Fruit fly (Drosophila melanogaster): ENCODE results near the gene Uros1.

Uros1 gene

dm6 chrX:8891565-8892276 lies 8.3 kb downstream of the Uros1 start:
- TF ChIP-seq CG5204 (GFP tag; optimal IDR thresholded peaks at IDR 0.05): peak; percentile 33
- no peak for TF ChIP-seq CG7045 (GFP tag; optimal IDR thresholded peaks at IDR 0.05)
- peak; percentile 49 for TF ChIP-seq bab1 (GFP tag; optimal IDR thresholded peaks at IDR 0.05)
- TF ChIP-seq toe (GFP tag; optimal IDR thresholded peaks at IDR 0.05): no peak
- peak; percentile 82 for TF ChIP-seq ovo (GFP tag; optimal IDR thresholded peaks at IDR 0.05)
- TF ChIP-seq Mnt (GFP tag; optimal IDR thresholded peaks at IDR 0.05): peak; percentile 52
- no peak for TF ChIP-seq CG33017 (tag; optimal IDR thresholded peaks at IDR 0.05)
- peak; percentile 37 for TF ChIP-seq CG11617 (GFP tag; optimal IDR thresholded peaks at IDR 0.05)
- peak; percentile 88 for TF ChIP-seq tj (GFP tag; optimal IDR thresholded peaks at IDR 0.05)
- TF ChIP-seq CG14711 (tag; optimal IDR thresholded peaks at IDR 0.05): peak; percentile 42
- peak; percentile 40 for TF ChIP-seq Crg-1 (GFP tag; optimal IDR thresholded peaks at IDR 0.05)

DNA sequence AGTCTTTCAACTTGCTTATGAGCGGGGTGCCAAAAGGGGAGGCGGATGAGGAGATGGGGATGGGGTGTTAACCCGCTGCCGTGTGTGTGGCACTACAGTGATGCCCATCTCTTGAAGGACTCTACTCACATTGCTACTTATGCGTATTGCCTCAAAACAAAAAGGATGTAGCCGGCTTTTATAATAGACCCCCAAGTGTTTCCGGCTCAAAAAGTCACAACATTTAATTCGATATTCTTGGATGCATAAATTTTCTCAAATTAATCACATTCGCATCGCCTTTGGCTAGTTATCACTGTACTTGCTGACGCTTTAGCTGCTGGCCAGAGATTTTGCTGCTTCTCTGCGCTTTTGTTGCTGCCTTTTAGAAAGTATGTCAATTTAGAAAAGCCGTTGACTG lies 9.1 kb downstream of the Uros1 start:
- TF ChIP-seq CG5204 (GFP tag; optimal IDR thresholded peaks at IDR 0.05): peak; percentile 34
- TF ChIP-seq bab1 (GFP tag; optimal IDR thresholded peaks at IDR 0.05): no peak

dm6 chrX:8888861-8889392 lies 11.1 kb downstream of the Uros1 start:
- peak; percentile 9 for TF ChIP-seq Mnt (GFP tag; optimal IDR thresholded peaks at IDR 0.05)
- no peak for TF ChIP-seq Crg-1 (GFP tag; optimal IDR thresholded peaks at IDR 0.05)
- peak; percentile 89 for TF ChIP-seq tj (GFP tag; optimal IDR thresholded peaks at IDR 0.05)
- no peak for TF ChIP-seq CG14711 (tag; optimal IDR thresholded peaks at IDR 0.05)
- TF ChIP-seq CG7101 (tag; optimal IDR thresholded peaks at IDR 0.05): no peak
- TF ChIP-seq CG12768 (GFP tag; optimal IDR thresholded peaks at IDR 0.05): no peak
- TF ChIP-seq CG11617 (GFP tag; optimal IDR thresholded peaks at IDR 0.05): no peak
- TF ChIP-seq toe (GFP tag; optimal IDR thresholded peaks at IDR 0.05): no peak
- no peak for TF ChIP-seq ovo (GFP tag; optimal IDR thresholded peaks at IDR 0.05)
- no peak for TF ChIP-seq CG7045 (GFP tag; optimal IDR thresholded peaks at IDR 0.05)
- TF ChIP-seq kay (GFP tag; ENCODE audit: borderline replicate concordance): no peak
- peak; percentile 18 for TF ChIP-seq bab1 (GFP tag; optimal IDR thresholded peaks at IDR 0.05)

DNA sequence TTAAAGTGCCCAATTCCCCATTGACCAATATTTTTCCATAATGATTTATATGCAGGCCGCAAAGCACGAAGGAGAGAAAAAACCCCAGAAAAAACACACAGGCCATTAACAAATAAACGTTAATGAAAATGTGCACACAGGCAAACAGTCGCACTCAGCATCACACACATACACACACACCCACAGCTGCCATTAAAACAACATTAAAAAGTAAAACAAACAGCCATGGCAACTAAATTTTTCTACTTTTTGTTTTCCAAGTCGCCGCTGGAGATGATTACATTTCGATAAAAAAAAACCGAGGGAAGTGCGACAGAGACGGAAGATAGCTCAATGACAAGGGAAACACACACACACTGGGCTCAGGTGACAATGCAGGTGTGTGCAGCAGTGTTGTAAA lies 12.7 kb downstream of the Uros1 start:
- peak; percentile 8 for TF ChIP-seq CG7101 (tag; optimal IDR thresholded peaks at IDR 0.05)
- TF ChIP-seq Mnt (GFP tag; optimal IDR thresholded peaks at IDR 0.05): peak; percentile 0
- TF ChIP-seq toe (GFP tag; optimal IDR thresholded peaks at IDR 0.05): peak; percentile 19
- TF ChIP-seq cic (GFP tag; optimal IDR thresholded peaks at IDR 0.05): peak; percentile 13
- TF ChIP-seq Hr96 (GFP tag; optimal IDR thresholded peaks at IDR 0.05): no peak
- peak; percentile 29 for TF ChIP-seq tj (GFP tag; optimal IDR thresholded peaks at IDR 0.05)

DNA sequence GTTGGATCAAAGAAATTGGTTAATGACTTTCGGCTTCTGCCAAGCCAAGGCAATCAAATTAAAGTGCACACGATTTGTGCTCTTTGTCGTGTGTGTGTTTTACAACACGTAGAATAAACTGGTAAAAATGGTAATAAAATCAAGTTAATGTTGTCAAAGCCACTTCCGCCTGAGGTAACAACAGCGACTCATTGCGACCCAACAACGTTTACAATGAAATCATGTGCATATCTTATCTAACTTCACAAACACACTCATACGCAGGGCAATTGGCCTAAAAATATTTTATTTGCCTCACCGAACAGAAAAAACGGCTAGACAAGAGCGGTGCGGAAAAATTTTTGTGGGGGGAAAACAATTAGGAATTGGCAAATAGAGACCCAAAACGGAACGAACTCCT lies 14.9 kb downstream of the Uros1 start:
- TF ChIP-seq tj (GFP tag; optimal IDR thresholded peaks at IDR 0.05) (no peak), Clk (GFP tag; optimal IDR thresholded peaks at IDR 0.05) (no peak), pad (GFP tag; optimal IDR thresholded peaks at IDR 0.05) (no peak), bab1 (GFP tag; optimal IDR thresholded peaks at IDR 0.05) (no peak), CG14711 (tag; optimal IDR thresholded peaks at IDR 0.05) (no peak), CG33017 (tag; optimal IDR thresholded peaks at IDR 0.05) (no peak), Crg-1 (GFP tag; optimal IDR thresholded peaks at IDR 0.05) (no peak), CG11617 (GFP tag; optimal IDR thresholded peaks at IDR 0.05) (no peak), CG12768 (GFP tag; optimal IDR thresholded peaks at IDR 0.05) (no peak), ovo (GFP tag; optimal IDR thresholded peaks at IDR 0.05) (no peak), toe (GFP tag; optimal IDR thresholded peaks at IDR 0.05) (no peak)

DNA sequence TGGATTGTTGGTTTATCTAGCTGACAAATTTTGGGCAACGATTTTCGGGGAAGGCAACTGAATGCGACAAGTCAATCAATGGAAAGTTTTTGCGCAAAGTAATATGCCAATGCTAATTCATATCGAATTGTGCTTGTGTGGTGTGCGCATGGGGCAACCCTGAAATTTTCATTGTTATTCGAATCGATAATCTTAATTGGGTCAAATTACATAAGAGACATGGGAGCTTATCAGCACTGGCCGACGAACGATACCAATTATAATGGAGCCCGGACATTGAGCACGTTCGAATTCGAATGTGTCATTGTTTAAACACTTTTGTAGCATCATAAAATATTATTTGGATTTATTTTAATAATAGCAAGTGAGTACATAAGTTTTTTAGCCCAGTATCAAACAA lies 15.4 kb downstream of the Uros1 start:
- no peak for TF ChIP-seq CG5204 (GFP tag; optimal IDR thresholded peaks at IDR 0.05)
- peak; percentile 14 for TF ChIP-seq CG14711 (tag; optimal IDR thresholded peaks at IDR 0.05)

DNA sequence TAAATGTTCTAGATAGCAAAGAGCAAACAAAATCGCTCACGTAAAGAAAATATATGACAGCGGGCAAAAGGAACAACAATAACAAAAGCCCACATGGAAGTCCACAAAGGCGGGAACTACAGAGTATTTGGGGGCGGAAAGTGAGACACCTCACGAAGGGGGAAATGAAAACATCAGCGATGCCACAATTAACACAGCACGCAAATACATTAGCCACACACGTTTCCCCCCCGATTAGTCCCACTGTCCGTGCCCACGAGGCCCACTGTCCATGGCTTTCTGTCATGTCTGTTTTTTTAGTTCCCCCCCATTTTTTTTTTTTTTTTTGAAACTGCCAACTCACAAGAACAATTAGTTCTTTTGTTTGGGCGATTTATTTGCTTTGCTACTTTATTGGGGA lies 16.1 kb downstream of the Uros1 start:
- TF ChIP-seq tj (GFP tag; optimal IDR thresholded peaks at IDR 0.05): peak; percentile 14
- TF ChIP-seq CG33017 (tag; optimal IDR thresholded peaks at IDR 0.05): no peak
- peak; percentile 29 for TF ChIP-seq CG1620 (GFP tag; optimal IDR thresholded peaks at IDR 0.05)
- no peak for TF ChIP-seq Clk (GFP tag; optimal IDR thresholded peaks at IDR 0.05)

DNA sequence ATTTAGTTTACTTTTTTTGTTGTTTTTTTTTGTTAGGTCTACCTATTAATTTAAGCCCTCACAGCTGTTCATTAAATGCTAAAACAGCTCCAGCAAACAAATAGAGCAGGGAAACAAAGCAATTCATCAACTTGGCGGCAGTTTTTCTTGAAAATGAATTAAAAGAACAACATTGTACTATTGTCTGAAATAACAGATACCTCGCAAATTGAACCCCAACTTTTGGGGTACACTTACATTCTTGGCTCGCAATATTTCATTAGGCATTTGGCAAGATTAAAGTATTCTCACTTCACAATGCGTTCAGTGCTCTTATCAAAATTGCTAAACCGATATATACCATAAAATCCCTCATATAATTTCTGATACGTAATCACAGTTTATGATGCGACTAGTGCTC lies 16.7 kb downstream of the Uros1 start:
- TF ChIP-seq kay (GFP tag; ENCODE audit: borderline replicate concordance): no peak
- TF ChIP-seq bab1 (GFP tag; optimal IDR thresholded peaks at IDR 0.05): no peak
- TF ChIP-seq tj (GFP tag; optimal IDR thresholded peaks at IDR 0.05): no peak
- no peak for TF ChIP-seq CG12768 (GFP tag; optimal IDR thresholded peaks at IDR 0.05)
- no peak for TF ChIP-seq cic (GFP tag; optimal IDR thresholded peaks at IDR 0.05)
- TF ChIP-seq Hr96 (GFP tag; optimal IDR thresholded peaks at IDR 0.05): no peak
- no peak for TF ChIP-seq ovo (GFP tag; optimal IDR thresholded peaks at IDR 0.05)
- TF ChIP-seq CG14711 (tag; optimal IDR thresholded peaks at IDR 0.05): no peak
- no peak for TF ChIP-seq Crg-1 (GFP tag; optimal IDR thresholded peaks at IDR 0.05)
- TF ChIP-seq pad (GFP tag; optimal IDR thresholded peaks at IDR 0.05): no peak
- no peak for TF ChIP-seq cnc (optimal IDR thresholded peaks at IDR 0.05)
